Fruit fly (Drosophila melanogaster): ENCODE results near the gene Ccdc56.

The Ccdc56 gene

dm6 chr3L:11751005-11751404 lies 42.2 kb downstream of the Ccdc56 start, which contains the start of gene Gr68a:
Gene Gr68a, plus strand, starts transcription at chr3L:11751305.
- TF ChIP-seq CTCF (optimal IDR thresholded peaks at IDR 0.05): no peak
- no peak for TF ChIP-seq CG8478 (optimal IDR thresholded peaks at IDR 0.05)

All from S2 (cell line).